Worm (Caenorhabditis elegans) whole organism, L1 larva: ENCODE measurements around the gene acl-6.

ENCODE experiments used
- C34B4.2 ChIP-seq: sonication (generic microtip); optimal IDR thresholded peaks from 2 replicates; lab custom pipeline; 2017; ENCODE audit warnings: mild to moderate bottlenecking, missing genetic modification characterization, missing compliant biosample characterization
- F16B12.6 ChIP-seq: fragments of 150-350 bp; optimal IDR thresholded peaks from 2 replicates; lab custom pipeline; 2014; ENCODE audit warnings: missing biosample characterization, missing genetic modification characterization
- Y116A8C.19 ChIP-seq: sonication (generic microtip); optimal IDR thresholded peaks from 2 replicates; lab custom pipeline; 2016; ENCODE audit warnings: missing compliant biosample characterization, missing genetic modification characterization, borderline replicate concordance
- ceh-63 ChIP-seq: fragments of 200-800 bp; sonication (Bioruptor generic); optimal IDR thresholded peaks from 2 replicates; lab custom pipeline; 2018; ENCODE audit warnings: mild to moderate bottlenecking, missing genetic modification characterization, missing compliant biosample characterization
- ceh-88 ChIP-seq: fragments of 200-800 bp; sonication (Bioruptor generic); IDR thresholded peaks from 2 replicates; pipeline ENCODE4 v1.3.6; 2022; ENCODE audit warnings: missing genetic modification characterization, missing compliant biosample characterization
- ceh-90 ChIP-seq: sonication (generic microtip); optimal IDR thresholded peaks from 2 replicates; lab custom pipeline; 2016; ENCODE audit warnings: missing genetic modification characterization, missing compliant biosample characterization
- dpl-1 ChIP-seq, 3 experiments: fragments of 150-350 bp in 2 of 3; sonication (generic microtip) in 1 of 3; optimal IDR thresholded peaks; 2 replicates each; lab custom pipeline; 2014 to 2017; ENCODE audit warnings: missing biosample characterization in 3 of 3, missing genetic modification characterization in 3 of 3, missing genetic modification reagents in 3 of 3
- dsc-1 ChIP-seq: sonication (generic microtip); optimal IDR thresholded peaks from 2 replicates; lab custom pipeline; 2016; ENCODE audit warnings: mild to moderate bottlenecking, missing genetic modification characterization, missing compliant biosample characterization
- efl-1 ChIP-seq, 4 experiments: fragments of 150-350 bp; optimal IDR thresholded peaks in 3 of 4; peaks in 1 of 4; 1 replicate in 1 of 4; 2 replicates in 3 of 4; lab custom pipeline; 2014; ENCODE audit warnings: missing biosample characterization in 2 of 4, missing genetic modification characterization in 2 of 4, missing genetic modification reagents in 2 of 4
- efl-3 ChIP-seq: fragments of 200-800 bp; sonication (Bioruptor generic); optimal IDR thresholded peaks from 2 replicates; lab custom pipeline; 2018; ENCODE audit warnings: mild to moderate bottlenecking, missing genetic modification characterization, missing compliant biosample characterization
- egl-13 ChIP-seq: sonication (generic microtip); optimal IDR thresholded peaks from 2 replicates; lab custom pipeline; 2016; ENCODE audit warnings: missing genotype, missing genetic modification reagents, missing genetic modification characterization, missing compliant biosample characterization
- elt-3 ChIP-seq, 6 experiments: fragments of 150-350 bp in 1 of 6; sonication (generic microtip); optimal IDR thresholded peaks; 2 replicates each; lab custom pipeline; 2017 to 2018; ENCODE audit warnings: missing biosample characterization in 6 of 6, missing genetic modification characterization in 6 of 6, inconsistent platforms in 1 of 6
- fkh-10 ChIP-seq: sonication (generic microtip); optimal IDR thresholded peaks from 2 replicates; lab custom pipeline; 2017; ENCODE audit warnings: missing biosample characterization, missing genetic modification reagents, missing genetic modification characterization
- fkh-4 ChIP-seq: sonication (generic microtip); optimal IDR thresholded peaks from 2 replicates; lab custom pipeline; 2016; ENCODE audit warnings: missing compliant biosample characterization, missing genetic modification characterization, borderline replicate concordance
- irx-1 ChIP-seq: sonication (generic microtip); optimal IDR thresholded peaks from 2 replicates; lab custom pipeline; 2016; ENCODE audit warnings: missing genetic modification characterization, missing compliant biosample characterization
- jun-1 ChIP-seq: fragments of 150-350 bp; optimal IDR thresholded peaks from 2 replicates; lab custom pipeline; 2014; ENCODE audit warnings: missing biosample characterization, missing genetic modification reagents, missing genetic modification characterization
- lin-14 ChIP-seq: fragments of 200-800 bp; sonication (Bioruptor generic); optimal IDR thresholded peaks from 2 replicates; lab custom pipeline; 2018; ENCODE audit warnings: mild to moderate bottlenecking, missing genetic modification characterization, moderate library complexity, missing compliant biosample characterization
- nhr-20 ChIP-seq: sonication (generic microtip); optimal IDR thresholded peaks from 2 replicates; lab custom pipeline; 2016; ENCODE audit warnings: mild to moderate bottlenecking, missing genetic modification characterization, missing compliant biosample characterization
- nhr-237 ChIP-seq: fragments of 150-350 bp; optimal IDR thresholded peaks from 2 replicates; lab custom pipeline; 2014; ENCODE audit warnings: missing biosample characterization, missing genetic modification characterization
- nhr-28 ChIP-seq: fragments of 150-350 bp; optimal IDR thresholded peaks from 2 replicates; lab custom pipeline; 2014; ENCODE audit warnings: missing biosample characterization, missing genetic modification characterization
- nhr-76 ChIP-seq: sonication (generic microtip); optimal IDR thresholded peaks from 2 replicates; lab custom pipeline; 2017; ENCODE audit warnings: missing biosample characterization, missing genetic modification characterization
- nhr-84 ChIP-seq: sonication (generic microtip); optimal IDR thresholded peaks from 2 replicates; lab custom pipeline; 2017; ENCODE audit warnings: missing biosample characterization, missing genetic modification characterization
- nhr-90 ChIP-seq: sonication (generic microtip); optimal IDR thresholded peaks from 2 replicates; lab custom pipeline; 2016; ENCODE audit warnings: mild to moderate bottlenecking, missing genetic modification characterization, missing compliant biosample characterization; ENCODE audit not compliant: poor library complexity
- pax-3 ChIP-seq: fragments of 200-800 bp; sonication (Bioruptor generic); optimal IDR thresholded peaks from 2 replicates; lab custom pipeline; 2018; ENCODE audit warnings: mild to moderate bottlenecking, missing genetic modification characterization, moderate library complexity, missing compliant biosample characterization
- pqm-1 ChIP-seq: sonication (generic microtip); optimal IDR thresholded peaks from 3 replicates; lab custom pipeline; 2017; ENCODE audit warnings: missing biosample characterization, missing genetic modification characterization
- snpc-4 ChIP-seq: fragments of 150-350 bp; optimal IDR thresholded peaks from 2 replicates; lab custom pipeline; 2014; ENCODE audit warnings: missing biosample characterization, missing genetic modification characterization
- snu-23 ChIP-seq: sonication (generic microtip); optimal IDR thresholded peaks from 2 replicates; lab custom pipeline; 2016; ENCODE audit warnings: missing genetic modification characterization, missing compliant biosample characterization
- sptf-1 ChIP-seq: fragments of 150-350 bp; optimal IDR thresholded peaks from 2 replicates; lab custom pipeline; 2014; ENCODE audit warnings: missing biosample characterization, missing genetic modification characterization
- swsn-7 ChIP-seq: sonication (generic microtip); optimal IDR thresholded peaks from 2 replicates; lab custom pipeline; 2016; ENCODE audit warnings: missing genetic modification characterization, missing compliant biosample characterization
- tbx-2 ChIP-seq: sonication (generic microtip); optimal IDR thresholded peaks from 2 replicates; lab custom pipeline; 2016; ENCODE audit warnings: missing genetic modification characterization, missing compliant biosample characterization
- xbp-1 ChIP-seq: sonication (generic microtip); optimal IDR thresholded peaks from 2 replicates; lab custom pipeline; 2016; ENCODE audit warnings: missing genetic modification characterization, missing compliant biosample characterization
- zip-4 ChIP-seq: fragments of 200-800 bp; sonication (Bioruptor generic); optimal IDR thresholded peaks from 2 replicates; lab custom pipeline; 2018; ENCODE audit warnings: mild to moderate bottlenecking, missing genetic modification characterization, moderate library complexity, missing compliant biosample characterization

acl-6 gene

DNA sequence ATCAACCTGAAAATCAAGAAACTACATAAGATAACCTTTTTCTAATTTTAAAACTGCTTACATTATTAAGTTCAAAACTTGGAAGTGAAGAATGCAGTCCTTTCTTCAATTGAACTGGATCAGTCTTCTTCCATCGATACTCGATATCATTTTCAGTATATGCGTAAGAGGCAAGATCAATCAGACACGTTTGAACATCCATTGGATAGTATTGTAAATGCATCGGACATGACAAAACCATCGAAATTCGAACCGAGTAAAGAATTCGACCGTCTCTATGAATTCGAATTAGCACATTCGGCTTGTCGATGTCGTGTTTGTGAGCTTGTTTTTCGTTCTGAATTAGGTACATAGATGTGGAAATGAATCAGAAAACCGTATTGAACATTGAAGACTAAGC lies 17.6 kb downstream of the acl-6 start:
- TF ChIP-seq ceh-90 (tag; lab: Kevin White, UChicago) = no peak

DNA sequence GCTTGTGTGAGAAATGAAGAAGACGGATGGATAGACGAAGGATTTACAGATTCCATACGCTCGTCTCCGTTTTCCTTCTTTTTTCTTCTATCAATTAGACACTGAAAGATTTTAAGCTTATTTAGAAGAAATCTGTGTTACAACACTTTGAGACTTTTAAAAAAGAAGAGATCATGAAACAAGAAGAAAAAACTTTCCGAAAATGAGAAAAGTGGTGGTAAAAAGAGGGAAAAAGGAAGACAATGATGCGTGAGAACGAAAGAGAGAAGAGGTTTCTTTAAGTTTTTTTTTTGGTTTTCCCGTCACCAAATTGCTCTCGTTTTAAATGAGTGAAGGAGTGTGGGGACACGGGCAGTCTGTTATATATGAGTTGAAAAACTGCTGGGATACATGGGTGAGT lies 20.4 kb downstream of the acl-6 start, which contains the start of gene glc-3:
Gene glc-3 (minus strand): TSS at position 101 of the 400 bp plus-strand sequence.
- TF ChIP-seq egl-13 (tag; lab: Kevin White, UChicago) = no peak
- no peak for TF ChIP-seq dpl-1 (GFP tag; optimal IDR thresholded peaks at IDR 0.05; lab: Kevin White, UChicago)
- TF ChIP-seq zip-4 = no peak
- TF ChIP-seq swsn-7 (tag; lab: Kevin White, UChicago) = no peak
- no peak for TF ChIP-seq nhr-20 (tag; lab: Kevin White, UChicago)
- no peak for TF ChIP-seq elt-3 (tag; optimal IDR thresholded peaks at IDR 0.05; lab: Kevin White, UChicago)
- TF ChIP-seq irx-1 = no peak
- TF ChIP-seq nhr-76 (tag; lab: Kevin White, UChicago) = no peak
- no peak for TF ChIP-seq snpc-4 (tag; lab: Kevin White, UChicago)
- no peak for TF ChIP-seq sptf-1 (tag; lab: Kevin White, UChicago)

DNA sequence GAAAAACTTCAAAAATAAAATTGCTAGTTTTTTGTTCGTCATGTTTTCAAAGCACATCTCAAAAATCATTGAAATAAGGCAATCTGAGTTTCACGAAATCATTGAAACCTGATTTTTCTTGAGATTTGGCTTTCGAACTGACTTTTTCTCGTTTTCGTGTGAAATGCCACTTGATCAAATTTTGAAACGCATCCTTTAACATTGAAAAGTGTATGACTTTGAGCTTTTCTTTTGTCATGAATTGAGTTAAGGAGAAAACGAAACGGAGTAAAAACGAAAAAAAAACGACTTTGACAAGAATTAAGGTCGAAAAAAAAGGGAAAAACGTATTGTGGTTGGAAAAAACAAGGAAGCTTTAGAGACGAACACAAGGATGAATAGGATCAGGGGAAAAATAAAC lies 21.8 kb downstream of the acl-6 start:
- TF ChIP-seq lin-14 (GFP tag; lab: Kevin White, UChicago) (peak; percentile 16), nhr-28 (tag; lab: Kevin White, UChicago) (no peak), snu-23 (GFP tag; lab: Kevin White, UChicago) (no peak), nhr-90 (tag; lab: Kevin White, UChicago) (no peak), nhr-237 (tag; lab: Kevin White, UChicago) (no peak), pqm-1 (tag; lab: Kevin White, UChicago) (no peak), xbp-1 (tag; lab: Kevin White, UChicago) (no peak), fkh-10 (peak; percentile 72)

DNA sequence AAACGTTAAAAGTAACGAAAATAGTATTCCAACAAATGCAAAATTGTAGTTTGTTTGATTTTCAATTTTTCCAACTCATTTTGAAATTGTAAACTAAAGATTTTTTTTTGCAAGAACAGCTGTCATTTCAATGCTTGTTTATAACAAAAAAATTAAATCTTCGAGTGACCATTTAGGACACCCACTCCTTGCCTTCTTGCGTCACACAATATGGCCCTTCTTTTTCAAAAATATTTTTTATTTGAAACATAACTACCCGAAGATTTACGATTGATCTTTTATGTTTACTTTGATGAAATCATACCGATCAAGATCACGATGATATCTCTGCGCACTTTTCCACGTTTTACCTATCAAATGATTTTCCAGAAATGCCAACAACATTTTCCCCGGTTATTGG lies 26.6 kb downstream of the acl-6 start, which contains the start of gene ZC317.2:
Gene ZC317.2 (plus strand): TSS at position 301 of the 400 bp plus-strand sequence.
- no peak for TF ChIP-seq C34B4.2
- TF ChIP-seq efl-3 (GFP tag; lab: Kevin White, UChicago) = no peak
- no peak for TF ChIP-seq pax-3 (tag; lab: Kevin White, UChicago)
- no peak for TF ChIP-seq dsc-1 (tag; lab: Kevin White, UChicago)
- no peak for TF ChIP-seq ceh-88 (GFP tag; lab: Robert Waterston, UW)
- no peak for TF ChIP-seq jun-1 (tag; lab: Kevin White, UChicago)
- TF ChIP-seq nhr-76 (tag; lab: Kevin White, UChicago) = no peak
- TF ChIP-seq F16B12.6 = no peak
- no peak for TF ChIP-seq snu-23 (GFP tag; lab: Kevin White, UChicago)
- TF ChIP-seq ceh-63 = no peak

DNA sequence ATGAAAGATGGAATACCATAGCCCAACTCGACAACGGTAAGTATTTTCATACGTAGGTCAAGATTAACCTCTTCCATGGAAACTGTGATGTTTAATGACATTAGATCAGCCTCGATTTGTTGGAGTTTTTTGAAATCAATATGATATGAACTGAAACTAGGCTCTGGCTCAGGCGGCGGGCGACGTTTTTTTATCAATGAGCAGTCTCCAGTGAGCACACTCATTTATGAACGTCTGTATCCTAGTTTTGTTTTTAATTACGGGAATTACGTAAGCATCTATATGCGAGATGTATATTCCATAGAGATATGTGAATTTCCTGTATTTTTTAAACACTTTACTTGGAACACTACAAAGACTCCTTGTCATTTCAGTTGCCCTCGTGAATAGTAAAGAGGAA lies 29.7 kb downstream of the acl-6 start, which contains the start of gene srg-67:
Gene srg-67 (minus strand): TSS at position 101 of the 400 bp plus-strand sequence.
- no peak for TF ChIP-seq fkh-4
- no peak for TF ChIP-seq nhr-84
- no peak for TF ChIP-seq efl-1 (optimal IDR thresholded peaks at IDR 0.05; lab: Kevin White, UChicago)
- peak in 1 of 2 experiments; percentile 26 for TF ChIP-seq efl-1 (GFP tag; optimal IDR thresholded peaks at IDR 0.05 in 1 of 2; lab: Kevin White, UChicago)
- no peak for TF ChIP-seq tbx-2 (tag; lab: Kevin White, UChicago)
- TF ChIP-seq, all 84 proteins: peak for 1

DNA sequence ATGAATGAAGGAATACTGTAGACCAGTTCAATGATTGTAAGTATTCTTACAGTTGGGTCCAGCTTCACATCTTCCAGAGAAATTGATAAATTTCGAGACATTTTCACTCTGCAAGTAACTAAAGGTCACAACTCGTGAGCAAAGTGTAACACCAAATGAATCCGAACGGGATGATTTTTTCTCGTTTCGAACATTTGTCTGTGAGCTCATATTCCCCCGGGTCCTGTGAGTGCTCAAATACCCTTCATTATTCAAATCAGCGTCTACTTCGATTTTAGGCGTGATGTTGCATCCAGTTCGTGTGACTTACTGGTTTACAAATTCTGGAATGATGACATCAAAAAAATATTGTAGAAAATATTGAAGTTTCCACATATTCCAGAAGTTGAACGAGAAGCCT lies 32.1 kb downstream of the acl-6 start, which contains the start of gene srg-68:
Gene srg-68 (minus strand): TSS at position 101 of the 400 bp plus-strand sequence.
- TF ChIP-seq Y116A8C.19 (tag; lab: Kevin White, UChicago) = no peak
- no peak for TF ChIP-seq dpl-1 (GFP tag; optimal IDR thresholded peaks at IDR 0.05; lab: Kevin White, UChicago)
